Fruit fly (Drosophila melanogaster) whole organism, pupa: ENCODE measurements around the gene Vha16-3.

Experiments used
- CG10348 ChIP-seq: fragments of 200-800 bp; sonication (Bioruptor generic); IDR thresholded peaks from 2 replicates; pipeline ENCODE4 v1.3.6; 2022; ENCODE audit warnings: missing biosample characterization, missing genetic modification characterization
- CG12605 ChIP-seq: fragments of 200-800 bp; sonication (Bioruptor generic); IDR thresholded peaks from 2 replicates; pipeline ENCODE4 v1.3.6; 2022; ENCODE audit warnings: missing biosample characterization, missing genetic modification characterization
- CG13204 ChIP-seq: fragments of 200-800 bp; sonication (Bioruptor generic); optimal IDR thresholded peaks from 2 replicates; lab custom pipeline; 2018; ENCODE audit warnings: missing biosample characterization, mild to moderate bottlenecking, missing genetic modification characterization, moderate library complexity
- CG14655 ChIP-seq: fragments of 200-800 bp; sonication (Bioruptor generic); optimal IDR thresholded peaks from 3 replicates; lab custom pipeline; 2017; ENCODE audit warnings: mild to moderate bottlenecking, missing biosample characterization, missing genetic modification reagents, missing genetic modification characterization
- CG15710 ChIP-seq: fragments of 200-800 bp; sonication (Bioruptor generic); optimal IDR thresholded peaks from 2 replicates; lab custom pipeline; 2018; ENCODE audit warnings: missing biosample characterization, mild to moderate bottlenecking, missing genetic modification characterization, moderate library complexity
- CG17806 ChIP-seq: fragments of 200-800 bp; sonication (Bioruptor generic); optimal IDR thresholded peaks from 2 replicates; lab custom pipeline; 2018; ENCODE audit warnings: missing biosample characterization, mild to moderate bottlenecking, missing genetic modification characterization, moderate library complexity
- CG32121 ChIP-seq: fragments of 200-800 bp; sonication (Bioruptor generic); IDR thresholded peaks from 2 replicates; pipeline ENCODE4 v1.3.6; 2022; ENCODE audit warnings: missing biosample characterization, missing genetic modification characterization
- CG34367 ChIP-seq: fragments of 200-800 bp; sonication (Bioruptor generic); optimal IDR thresholded peaks from 2 replicates; lab custom pipeline; 2018; ENCODE audit warnings: missing biosample characterization, mild to moderate bottlenecking, missing genetic modification characterization
- CG4496 ChIP-seq: fragments of 200-800 bp; sonication (Bioruptor generic); IDR thresholded peaks from 3 replicates; pipeline ENCODE4 v1.3.6; 2022; ENCODE audit warnings: missing biosample characterization, missing genetic modification characterization
- CG8159 ChIP-seq: fragments of 200-800 bp; sonication (Bioruptor generic); optimal IDR thresholded peaks from 3 replicates; lab custom pipeline; 2018; ENCODE audit warnings: missing biosample characterization, mild to moderate bottlenecking, missing genetic modification characterization, moderate library complexity
- CG8301 ChIP-seq: fragments of 200-800 bp; sonication (Bioruptor generic); optimal IDR thresholded peaks from 2 replicates; lab custom pipeline; 2018; ENCODE audit warnings: missing biosample characterization, mild to moderate bottlenecking, missing genetic modification characterization
- CG9948 ChIP-seq: fragments of 200-800 bp; sonication (Bioruptor generic); optimal IDR thresholded peaks from 2 replicates; lab custom pipeline; 2018; ENCODE audit warnings: missing biosample characterization, mild to moderate bottlenecking, missing genetic modification characterization, moderate library complexity
- D1 ChIP-seq: fragments of 200-800 bp; sonication (Bioruptor generic); optimal IDR thresholded peaks from 2 replicates; lab custom pipeline; 2018; ENCODE audit warnings: missing biosample characterization, mild to moderate bottlenecking, missing genetic modification characterization, moderate library complexity
- EcR ChIP-seq: fragments of 200-800 bp; sonication (Bioruptor generic); optimal IDR thresholded peaks from 3 replicates; lab custom pipeline; 2019; ENCODE audit warnings: missing biosample characterization, missing genetic modification characterization, mild to moderate bottlenecking, moderate library complexity, missing genetic modification reagents
- Ets98B ChIP-seq: fragments of 200-800 bp; sonication (Bioruptor generic); IDR thresholded peaks from 2 replicates; pipeline ENCODE4 v1.3.6; 2022; ENCODE audit warnings: missing biosample characterization, missing genetic modification characterization
- Pif1A ChIP-seq: fragments of 200-800 bp; sonication (Bioruptor generic); optimal IDR thresholded peaks from 3 replicates; lab custom pipeline; 2016; ENCODE audit warnings: missing biosample characterization, missing genetic modification characterization
- Pif1B ChIP-seq: fragments of 200-800 bp; sonication (Bioruptor generic); optimal IDR thresholded peaks from 3 replicates; lab custom pipeline; 2016; ENCODE audit warnings: missing biosample characterization, missing genetic modification characterization
- Snoo ChIP-seq: fragments of 200-800 bp; sonication (Bioruptor generic); optimal IDR thresholded peaks from 3 replicates; lab custom pipeline; 2017; ENCODE audit warnings: missing biosample characterization, mild to moderate bottlenecking, missing genetic modification characterization, inconsistent platforms
- fd96Ca ChIP-seq: fragments of 200-800 bp; sonication (Bioruptor generic); IDR thresholded peaks from 3 replicates; pipeline ENCODE4 v1.3.6; 2022; ENCODE audit warnings: missing biosample characterization, missing genetic modification characterization
- gl ChIP-seq: fragments of 200-800 bp; sonication (Bioruptor generic); optimal IDR thresholded peaks from 2 replicates; lab custom pipeline; 2018; ENCODE audit warnings: missing biosample characterization, mild to moderate bottlenecking, missing genetic modification characterization
- rn ChIP-seq: fragments of 200-800 bp; sonication (Bioruptor generic); IDR thresholded peaks from 2 replicates; pipeline ENCODE4 v1.3.6; 2022; ENCODE audit warnings: missing biosample characterization, missing genetic modification characterization

Vha16-3 gene

dm6 chr3L:11491874-11492268 lies 18.8 kb downstream of the Vha16-3 start:
- TF ChIP-seq CG4496 (GFP tag; lab: Robert Waterston, UW) (no peak), CG14655 (GFP tag; lab: Kevin White, UChicago) (no peak), gl (tag; lab: Kevin White, UChicago) (no peak), CG9948 (tag; lab: Kevin White, UChicago) (no peak), CG8301 (tag; lab: Kevin White, UChicago) (no peak), CG10348 (GFP tag; lab: Robert Waterston, UW) (no peak), EcR (GFP tag; lab: Kevin White, UChicago) (no peak), rn (GFP tag; lab: Robert Waterston, UW) (no peak)

- TF ChIP-seq CG32121 (GFP tag; lab: Robert Waterston, UW) (peak; percentile 54), Snoo (tag; lab: Kevin White, UChicago) (no peak), CG13204 (peak; percentile 29)
- TF ChIP-seq, all 21 proteins: peak for 2
Observed at dm6 chr3L:11492457-11492856, 19.4 kb downstream of the Vha16-3 start.

DNA sequence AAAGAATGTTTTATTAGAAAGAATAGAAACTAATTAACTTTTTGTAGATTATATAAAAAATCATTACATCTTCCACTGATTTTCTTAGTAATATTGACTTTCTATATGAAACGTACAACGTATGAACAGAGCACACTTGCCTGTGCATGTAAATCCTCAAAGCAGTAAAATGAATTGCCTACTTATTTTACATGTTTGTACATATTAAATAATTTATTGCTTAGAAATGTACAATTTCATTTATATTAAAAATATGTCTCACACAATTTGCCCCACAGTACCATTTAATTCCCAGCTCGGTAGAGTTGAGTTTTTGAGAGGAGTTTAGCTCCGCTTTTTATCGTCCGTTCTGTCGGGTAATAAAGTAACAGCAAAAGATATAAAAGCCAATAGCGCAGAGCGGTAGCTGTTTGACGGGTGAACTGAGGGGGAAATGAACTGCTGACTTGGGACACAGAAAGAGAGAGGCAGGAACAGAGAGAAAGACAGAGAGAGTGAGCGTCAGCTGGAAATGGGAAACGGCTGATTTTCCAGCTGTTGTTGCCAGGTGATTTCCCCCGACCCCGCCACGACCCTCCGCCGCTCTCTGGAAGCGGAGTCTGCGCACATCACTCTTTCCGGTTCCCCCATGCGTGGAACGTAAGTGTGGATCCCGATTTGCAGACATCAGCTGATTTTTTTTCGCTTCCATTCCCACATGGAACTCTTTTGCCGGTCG lies 20.2 kb downstream of the Vha16-3 start:
- TF ChIP-seq CG10348 (GFP tag; lab: Robert Waterston, UW) (no peak), D1 (tag; lab: Kevin White, UChicago) (no peak), CG9948 (tag; lab: Kevin White, UChicago) (peak; percentile 26), CG4496 (GFP tag; lab: Robert Waterston, UW) (no peak), Snoo (tag; lab: Kevin White, UChicago) (no peak), CG8159 (tag; lab: Kevin White, UChicago) (peak; percentile 47), CG8301 (tag; lab: Kevin White, UChicago) (peak; percentile 31), CG17806 (tag; lab: Kevin White, UChicago) (peak; percentile 40), gl (tag; lab: Kevin White, UChicago) (peak; percentile 7), EcR (GFP tag; lab: Kevin White, UChicago) (peak; percentile 90), CG34367 (tag; lab: Kevin White, UChicago) (no peak), CG15710 (tag; lab: Kevin White, UChicago) (peak; percentile 22), CG13204 (peak; percentile 57), CG14655 (GFP tag; lab: Kevin White, UChicago) (peak; percentile 67), Pif1A (GFP tag; lab: Kevin White, UChicago) (peak; percentile 41), fd96Ca (GFP tag; lab: Robert Waterston, UW) (no peak), Pif1B (GFP tag; lab: Kevin White, UChicago) (peak; percentile 46), Ets98B (GFP tag; lab: Robert Waterston, UW) (peak; percentile 24; the same call in 1 of the 2 replicates), CG32121 (GFP tag; lab: Robert Waterston, UW) (no peak), CG12605 (GFP tag; lab: Robert Waterston, UW) (no peak; the same call in 1 of the 2 replicates), rn (GFP tag; lab: Robert Waterston, UW) (no peak)

DNA sequence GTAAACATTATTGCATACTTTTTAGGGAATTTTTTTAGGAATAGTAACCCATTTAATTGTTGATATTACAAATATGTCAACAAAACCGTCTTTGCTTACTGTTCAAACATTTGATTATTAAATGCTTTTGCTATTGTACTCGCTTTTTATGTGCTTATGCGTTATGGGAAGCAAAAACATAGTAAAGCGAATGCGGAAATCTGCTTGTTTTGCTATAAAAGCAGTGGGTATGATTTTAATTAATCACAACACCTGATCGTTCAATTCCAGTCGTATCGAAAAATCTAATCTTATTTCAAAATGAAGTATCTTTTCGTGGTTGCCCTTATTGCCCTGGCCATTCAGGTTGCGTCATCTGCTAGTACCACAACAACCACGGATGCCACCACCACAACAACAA lies 35.2 kb downstream of the Vha16-3 start, which contains the start of gene CG33500:
Gene CG33500 (plus strand): TSS at position 301 of the 400 bp plus-strand sequence.
- TF ChIP-seq Pif1A (GFP tag; lab: Kevin White, UChicago): no peak
- TF ChIP-seq Ets98B (GFP tag; lab: Robert Waterston, UW): no peak
- TF ChIP-seq CG4496 (GFP tag; lab: Robert Waterston, UW): no peak
- no peak for TF ChIP-seq fd96Ca (GFP tag; lab: Robert Waterston, UW)
- TF ChIP-seq rn (GFP tag; lab: Robert Waterston, UW): no peak
- TF ChIP-seq CG32121 (GFP tag; lab: Robert Waterston, UW): no peak
- TF ChIP-seq CG34367 (tag; lab: Kevin White, UChicago): no peak
- TF ChIP-seq CG12605 (GFP tag; lab: Robert Waterston, UW): no peak
- no peak for TF ChIP-seq D1 (tag; lab: Kevin White, UChicago)
- no peak for TF ChIP-seq CG13204
- TF ChIP-seq EcR (GFP tag; lab: Kevin White, UChicago): no peak
- no peak for TF ChIP-seq Snoo (tag; lab: Kevin White, UChicago)
- no peak for TF ChIP-seq CG8159 (tag; lab: Kevin White, UChicago)
- TF ChIP-seq CG14655 (GFP tag; lab: Kevin White, UChicago): no peak
- TF ChIP-seq CG8301 (tag; lab: Kevin White, UChicago): no peak

dm6 chr3L:11509294-11509911 lies 36.3 kb downstream of the Vha16-3 start, which contains the start of the genes Sgs8 and Sgs7:
Sgs8 (minus strand) TSS chr3L:11509394.
Sgs7 (plus strand) TSS chr3L:11509861.
- TF ChIP-seq CG4496 (GFP tag; lab: Robert Waterston, UW) (no peak), CG15710 (tag; lab: Kevin White, UChicago) (no peak), CG8301 (tag; lab: Kevin White, UChicago) (no peak), Snoo (tag; lab: Kevin White, UChicago) (no peak), CG32121 (GFP tag; lab: Robert Waterston, UW) (no peak), Ets98B (GFP tag; lab: Robert Waterston, UW) (no peak), CG10348 (GFP tag; lab: Robert Waterston, UW) (no peak), fd96Ca (GFP tag; lab: Robert Waterston, UW) (no peak), gl (tag; lab: Kevin White, UChicago) (no peak), CG9948 (tag; lab: Kevin White, UChicago) (no peak), CG14655 (GFP tag; lab: Kevin White, UChicago) (no peak), rn (GFP tag; lab: Robert Waterston, UW) (no peak), CG34367 (tag; lab: Kevin White, UChicago) (no peak), EcR (GFP tag; lab: Kevin White, UChicago) (no peak), CG13204 (no peak), D1 (tag; lab: Kevin White, UChicago) (no peak)
